Fruit fly (Drosophila melanogaster) whole organism, prepupa: ENCODE results near the gene CG31231.

Experiments
- CG10631 ChIP-seq: fragments of 200-800 bp; sonication (Bioruptor generic); optimal IDR thresholded peaks from 2 replicates; lab custom pipeline; 2016; ENCODE audit warnings: missing biosample characterization, missing genetic modification characterization
- CG10669 ChIP-seq: fragments of 200-800 bp; sonication (Bioruptor generic); optimal IDR thresholded peaks from 3 replicates; lab custom pipeline; 2018; ENCODE audit warnings: missing biosample characterization, mild to moderate bottlenecking, missing genetic modification characterization, moderate library complexity
- CG11294 ChIP-seq: fragments of 200-800 bp; sonication (Bioruptor generic); IDR thresholded peaks from 2 replicates; pipeline ENCODE4 v1.3.6; 2022; ENCODE audit warnings: missing biosample characterization, missing genetic modification characterization
- CG11762 ChIP-seq: fragments of 200-800 bp; sonication (Bioruptor generic); optimal IDR thresholded peaks from 3 replicates; lab custom pipeline; 2016; ENCODE audit warnings: missing biosample characterization, missing genetic modification characterization; ENCODE audit not compliant: insufficient read depth
- CG1621 ChIP-seq: fragments of 200-800 bp; sonication (Bioruptor generic); optimal IDR thresholded peaks from 3 replicates; lab custom pipeline; 2018; ENCODE audit warnings: missing biosample characterization, mild to moderate bottlenecking, missing genetic modification characterization
- CG16779 ChIP-seq: fragments of 200-800 bp; sonication (Bioruptor generic); optimal IDR thresholded peaks from 3 replicates; lab custom pipeline; 2017; ENCODE audit warnings: missing biosample characterization, mild to moderate bottlenecking, missing genetic modification characterization
- CG3032 ChIP-seq: fragments of 200-800 bp; optimal IDR thresholded peaks from 2 replicates; lab custom pipeline; 2019; ENCODE audit warnings: missing biosample characterization, mild to moderate bottlenecking, missing genetic modification characterization, moderate library complexity
- CG31627 ChIP-seq: fragments of 200-800 bp; sonication (Bioruptor generic); optimal IDR thresholded peaks from 3 replicates; lab custom pipeline; 2016; ENCODE audit warnings: missing biosample characterization, missing genetic modification characterization
- CG32006 ChIP-seq: fragments of 200-800 bp; sonication (Bioruptor generic); optimal IDR thresholded peaks from 3 replicates; lab custom pipeline; 2017; ENCODE audit warnings: missing biosample characterization, mild to moderate bottlenecking, missing genetic modification characterization
- CG3919 ChIP-seq: fragments of 200-800 bp; sonication (Bioruptor generic); optimal IDR thresholded peaks from 3 replicates; lab custom pipeline; 2016; ENCODE audit warnings: missing biosample characterization, missing genetic modification characterization
- CG4318 ChIP-seq: fragments of 200-800 bp; sonication (Bioruptor generic); optimal IDR thresholded peaks from 3 replicates; lab custom pipeline; 2017; ENCODE audit warnings: missing biosample characterization, mild to moderate bottlenecking, missing genetic modification characterization
- CG6276 ChIP-seq: fragments of 200-800 bp; sonication (Bioruptor generic); optimal IDR thresholded peaks from 2 replicates; lab custom pipeline; 2017; ENCODE audit warnings: missing biosample characterization, mild to moderate bottlenecking, missing genetic modification characterization
- CG6792 ChIP-seq: fragments of 200-800 bp; sonication (Bioruptor generic); optimal IDR thresholded peaks from 3 replicates; lab custom pipeline; 2016; ENCODE audit warnings: missing biosample characterization, missing genetic modification characterization
- CG6808 ChIP-seq: fragments of 200-800 bp; sonication (Bioruptor generic); optimal IDR thresholded peaks from 3 replicates; lab custom pipeline; 2017; ENCODE audit warnings: missing biosample characterization, missing genetic modification characterization, mild to moderate bottlenecking, moderate library complexity, missing genetic modification reagents
- CG6854 ChIP-seq: fragments of 200-800 bp; sonication (Bioruptor generic); optimal IDR thresholded peaks from 2 replicates; lab custom pipeline; 2017; ENCODE audit warnings: missing biosample characterization, mild to moderate bottlenecking, missing genetic modification characterization
- CG7368 ChIP-seq: fragments of 200-800 bp; sonication (Bioruptor generic); optimal IDR thresholded peaks from 3 replicates; lab custom pipeline; 2016; ENCODE audit warnings: missing biosample characterization, missing genetic modification characterization
- CG8119 ChIP-seq: fragments of 200-800 bp; sonication (Bioruptor generic); IDR thresholded peaks from 3 replicates; pipeline ENCODE4 v1.3.6; 2022; ENCODE audit warnings: missing biosample characterization, missing genetic modification characterization
- CG8319 ChIP-seq: fragments of 200-800 bp; sonication (Bioruptor generic); optimal IDR thresholded peaks from 3 replicates; lab custom pipeline; 2016; ENCODE audit warnings: missing biosample characterization, missing genetic modification characterization
- CG8632 ChIP-seq: fragments of 200-800 bp; sonication (Bioruptor generic); optimal IDR thresholded peaks from 3 replicates; lab custom pipeline; 2016; ENCODE audit warnings: missing biosample characterization, missing genetic modification characterization
- Eip75B ChIP-seq: fragments of 200-800 bp; sonication (Bioruptor generic); optimal IDR thresholded peaks from 3 replicates; lab custom pipeline; 2016; ENCODE audit warnings: missing biosample characterization, missing genetic modification characterization
- Eip78C ChIP-seq: fragments of 200-800 bp; sonication (Bioruptor generic); peaks from one replicate; lab custom pipeline; 2016; ENCODE audit warnings: missing biosample characterization, missing genetic modification characterization
- Eip93F ChIP-seq: fragments of 200-800 bp; sonication (Bioruptor generic); optimal IDR thresholded peaks from 2 replicates; lab custom pipeline; 2016; ENCODE audit warnings: missing biosample characterization, mild to moderate bottlenecking, missing genetic modification characterization
- Ets21C ChIP-seq: fragments of 200-800 bp; sonication (Bioruptor generic); optimal IDR thresholded peaks from 3 replicates; lab custom pipeline; 2016; ENCODE audit warnings: missing biosample characterization, missing genetic modification characterization
- Ets96B ChIP-seq: fragments of 200-800 bp; optimal IDR thresholded peaks from 2 replicates; lab custom pipeline; 2019; ENCODE audit warnings: missing biosample characterization, mild to moderate bottlenecking, missing genetic modification characterization, moderate library complexity
- Gug ChIP-seq: fragments of 200-800 bp; sonication (Bioruptor generic); IDR thresholded peaks from 2 replicates; pipeline ENCODE4 v1.3.6; 2022; ENCODE audit warnings: missing biosample characterization, missing genetic modification characterization
- Hr38 ChIP-seq: sonication (Bioruptor generic); optimal IDR thresholded peaks from 2 replicates; lab custom pipeline; 2016; ENCODE audit warnings: missing biosample characterization, missing genetic modification characterization
- Hr39 ChIP-seq: fragments of 200-800 bp; sonication (Bioruptor generic); optimal IDR thresholded peaks from 2 replicates; lab custom pipeline; 2016; ENCODE audit warnings: missing biosample characterization, missing genetic modification characterization
- Lpt ChIP-seq: fragments of 200-800 bp; sonication (Bioruptor generic); optimal IDR thresholded peaks from 3 replicates; lab custom pipeline; 2016; ENCODE audit warnings: missing biosample characterization, missing genetic modification characterization
- Smox ChIP-seq: fragments of 200-800 bp; sonication (Bioruptor generic); optimal IDR thresholded peaks from 3 replicates; lab custom pipeline; 2016; ENCODE audit warnings: missing biosample characterization, missing genetic modification characterization
- Sox102F ChIP-seq: fragments of 200-800 bp; sonication (Bioruptor generic); optimal IDR thresholded peaks from 2 replicates; lab custom pipeline; 2016; ENCODE audit warnings: missing biosample characterization, mild to moderate bottlenecking, missing genetic modification characterization
- Sox15 ChIP-seq: fragments of 200-800 bp; sonication (Bioruptor generic); optimal IDR thresholded peaks from 3 replicates; lab custom pipeline; 2016; ENCODE audit warnings: missing biosample characterization, missing genetic modification characterization
- achi ChIP-seq: fragments of 200-800 bp; sonication (Bioruptor generic); optimal IDR thresholded peaks from 3 replicates; lab custom pipeline; 2016; ENCODE audit warnings: missing biosample characterization, missing genetic modification characterization
- cyc ChIP-seq: fragments of 200-800 bp; sonication (Bioruptor generic); optimal IDR thresholded peaks from 3 replicates; lab custom pipeline; 2016; ENCODE audit warnings: missing biosample characterization, missing genetic modification characterization
- dac ChIP-seq: fragments of 200-800 bp; sonication (Bioruptor generic); optimal IDR thresholded peaks from 2 replicates; lab custom pipeline; 2017; ENCODE audit warnings: missing biosample characterization, mild to moderate bottlenecking, missing genetic modification characterization
- dsx ChIP-seq: fragments of 200-800 bp; optimal IDR thresholded peaks from 3 replicates; lab custom pipeline; 2019; ENCODE audit warnings: missing biosample characterization, mild to moderate bottlenecking, missing genetic modification characterization, moderate library complexity; ENCODE audit not compliant: poor library complexity, severe bottlenecking
- eg ChIP-seq: fragments of 200-800 bp; sonication (Bioruptor generic); IDR thresholded peaks from 3 replicates; pipeline ENCODE4 v1.3.6; 2022; ENCODE audit warnings: missing biosample characterization, missing genetic modification characterization
- esn ChIP-seq: fragments of 200-800 bp; sonication (Bioruptor generic); optimal IDR thresholded peaks from 2 replicates; lab custom pipeline; 2016; ENCODE audit warnings: missing biosample characterization, mild to moderate bottlenecking, missing genetic modification characterization, moderate library complexity
- fd59A ChIP-seq: fragments of 200-800 bp; sonication (Bioruptor generic); optimal IDR thresholded peaks from 2 replicates; lab custom pipeline; 2017; ENCODE audit warnings: missing biosample characterization, mild to moderate bottlenecking, missing genetic modification characterization, missing genetic modification reagents
- fd85E ChIP-seq: fragments of 200-800 bp; sonication (Bioruptor generic); optimal IDR thresholded peaks from 3 replicates; lab custom pipeline; 2016; ENCODE audit warnings: missing biosample characterization, missing genetic modification characterization
- fkh ChIP-seq: fragments of 200-800 bp; sonication (Bioruptor generic); optimal IDR thresholded peaks from 3 replicates; lab custom pipeline; 2017; ENCODE audit warnings: missing biosample characterization, mild to moderate bottlenecking, missing genetic modification characterization, moderate library complexity
- lz ChIP-seq: fragments of 200-800 bp; sonication (Bioruptor generic); optimal IDR thresholded peaks from 3 replicates; lab custom pipeline; 2016; ENCODE audit warnings: missing biosample characterization, missing genetic modification characterization
- net ChIP-seq: fragments of 200-800 bp; sonication (Bioruptor generic); optimal IDR thresholded peaks from 3 replicates; lab custom pipeline; 2016; ENCODE audit warnings: missing biosample characterization, missing genetic modification characterization
- pdm3 ChIP-seq: fragments of 200-800 bp; sonication (Bioruptor generic); optimal IDR thresholded peaks from 3 replicates; lab custom pipeline; 2016; ENCODE audit warnings: missing biosample characterization, missing genetic modification characterization
- salr ChIP-seq, 2 experiments: fragments of 200-800 bp; sonication (Bioruptor generic); optimal IDR thresholded peaks; 3 replicates each; lab custom pipeline; 2016 to 2018; ENCODE audit warnings: missing biosample characterization in 2 of 2, missing genetic modification characterization in 2 of 2, mild to moderate bottlenecking in 1 of 2
- spab ChIP-seq: fragments of 200-800 bp; sonication (Bioruptor generic); optimal IDR thresholded peaks from 2 replicates; lab custom pipeline; 2017; ENCODE audit warnings: missing biosample characterization, mild to moderate bottlenecking, missing genetic modification characterization, missing genetic modification reagents
- ss ChIP-seq, 2 experiments: fragments of 200-800 bp; sonication (Bioruptor generic); optimal IDR thresholded peaks; 2 replicates in 1 of 2; 3 replicates in 1 of 2; lab custom pipeline; 2017 to 2018; ENCODE audit warnings: mild to moderate bottlenecking in 2 of 2, missing biosample characterization in 2 of 2, missing genetic modification characterization in 2 of 2, moderate library complexity in 1 of 2
- svp ChIP-seq: fragments of 200-800 bp; sonication (Bioruptor generic); peaks from one replicate; lab custom pipeline; 2016; ENCODE audit warnings: missing biosample characterization, missing genetic modification characterization
- topi ChIP-seq: fragments of 200-800 bp; sonication (Bioruptor generic); optimal IDR thresholded peaks from 3 replicates; lab custom pipeline; 2016; ENCODE audit warnings: missing biosample characterization, missing genetic modification characterization
- vri ChIP-seq: fragments of 200-800 bp; sonication (Bioruptor generic); optimal IDR thresholded peaks from 3 replicates; lab custom pipeline; 2016; ENCODE audit warnings: missing biosample characterization, mild to moderate bottlenecking, missing genetic modification characterization

CG31231 gene

dm6 chr3R:18621230-18621629 is 43.9 kb upstream of the CG31231 start, which contains the start of gene CG14304:
Gene CG14304 (minus strand): TSS chr3R:18621327.
- TF ChIP-seq eg (GFP tag; lab: Robert Waterston, UW) (peak; percentile 44; the same call in 1 of the 3 replicates), Ets96B (tag; lab: Kevin White, UChicago) (no peak), ss (GFP tag; optimal IDR thresholded peaks at IDR 0.05; lab: Kevin White, UChicago) (peak in 1 of 2 experiments; percentile 30)

DNA sequence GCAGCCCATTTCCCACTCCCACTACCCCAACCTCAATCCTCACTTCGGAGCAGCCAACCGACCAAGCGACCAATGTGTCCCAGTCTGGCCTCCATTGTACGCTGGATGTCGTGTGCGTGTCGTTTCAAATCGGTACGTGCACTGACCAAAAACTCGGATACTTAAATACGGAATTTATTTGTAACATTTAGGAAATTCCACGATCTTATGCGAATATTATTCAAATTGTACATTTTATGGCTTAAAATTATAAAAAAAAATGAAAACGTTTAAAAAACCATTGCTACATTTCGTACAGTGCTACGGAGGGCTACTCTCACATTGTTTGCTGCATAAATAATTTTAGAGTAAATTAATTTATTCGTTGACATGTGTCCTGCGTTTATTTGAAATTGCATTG is 40.6 kb upstream of the CG31231 start:
- TF ChIP-seq CG11762 (GFP tag; lab: Kevin White, UChicago) (peak; percentile 10), fd59A (GFP tag; lab: Kevin White, UChicago) (no peak), CG7368 (GFP tag; lab: Kevin White, UChicago) (no peak), cyc (GFP tag; lab: Kevin White, UChicago) (peak; percentile 1), Lpt (GFP tag; lab: Kevin White, UChicago) (peak; percentile 20), CG3919 (GFP tag; lab: Kevin White, UChicago) (peak; percentile 54), svp (GFP tag; lab: Kevin White, UChicago) (peak; percentile 47), Eip75B (GFP tag; lab: Kevin White, UChicago) (no peak), CG3032 (tag; lab: Kevin White, UChicago) (no peak), CG4318 (GFP tag; lab: Kevin White, UChicago) (peak; percentile 53), CG6792 (GFP tag; lab: Kevin White, UChicago) (no peak), CG32006 (GFP tag; lab: Kevin White, UChicago) (peak; percentile 73), Hr38 (GFP tag; lab: Kevin White, UChicago) (no peak), salr (GFP tag; optimal IDR thresholded peaks at IDR 0.05; lab: Kevin White, UChicago) (peak in 1 of 2 experiments; percentile 48), CG6276 (GFP tag; lab: Kevin White, UChicago) (peak; percentile 75), esn (no peak), CG8632 (GFP tag; lab: Kevin White, UChicago) (no peak), lz (no peak), topi (GFP tag; lab: Kevin White, UChicago) (no peak), dsx (GFP tag; lab: Kevin White, UChicago) (no peak), achi (GFP tag; lab: Kevin White, UChicago) (peak; percentile 49), Hr39 (GFP tag; lab: Kevin White, UChicago) (no peak), CG10669 (GFP tag; lab: Kevin White, UChicago) (no peak), CG6854 (GFP tag; lab: Kevin White, UChicago) (no peak), CG10631 (GFP tag; lab: Kevin White, UChicago) (peak; percentile 26), vri (GFP tag; lab: Kevin White, UChicago) (no peak), net (GFP tag; lab: Kevin White, UChicago) (peak; percentile 38), spab (no peak), fd85E (GFP tag; lab: Kevin White, UChicago) (no peak), ss (GFP tag; optimal IDR thresholded peaks at IDR 0.05; lab: Kevin White, UChicago) (no peak), CG1621 (tag; lab: Kevin White, UChicago) (no peak), CG8119 (GFP tag; lab: Robert Waterston, UW) (peak; percentile 83), CG11294 (peak; percentile 42; the same call in 1 of the 2 replicates), CG31627 (no peak), Ets21C (no peak), Sox102F (GFP tag; lab: Kevin White, UChicago) (no peak), Eip78C (GFP tag; lab: Kevin White, UChicago) (peak; percentile 79), CG16779 (tag; lab: Kevin White, UChicago) (no peak), Smox (GFP tag; lab: Kevin White, UChicago) (no peak), eg (GFP tag; lab: Robert Waterston, UW) (peak; percentile 74), Ets96B (tag; lab: Kevin White, UChicago) (no peak), Sox15 (GFP tag; lab: Kevin White, UChicago) (no peak), pdm3 (GFP tag; lab: Kevin White, UChicago) (peak; percentile 53), Gug (GFP tag; lab: Robert Waterston, UW) (peak; percentile 39; the same call in 1 of the 2 replicates), Eip93F (GFP tag; lab: Kevin White, UChicago) (no peak), CG6808 (GFP tag; lab: Kevin White, UChicago) (no peak), CG8319 (no peak), fkh (no peak), dac (GFP tag; lab: Kevin White, UChicago) (no peak)
